Fruit fly (Drosophila melanogaster): ENCODE results near the gene CG17162.

DNA sequence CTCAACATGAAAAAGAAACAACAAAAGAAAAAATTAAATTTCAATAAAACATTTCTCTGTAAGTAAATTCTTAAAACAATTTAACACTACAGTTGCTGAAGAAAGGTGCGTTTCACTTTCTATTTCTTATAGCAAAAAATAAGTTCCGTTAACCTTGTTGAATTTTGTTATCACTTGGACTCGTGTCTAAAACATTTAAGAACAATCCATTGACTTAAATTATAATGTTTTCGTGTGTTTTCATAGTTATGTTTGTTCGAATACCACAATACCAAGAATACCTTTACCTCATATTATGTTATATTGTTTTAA is 239 bp upstream of the CG17162 start:
- TF ChIP-seq CG11902 (GFP tag; optimal IDR thresholded peaks at IDR 0.05) (no peak), CG4318 (GFP tag; optimal IDR thresholded peaks at IDR 0.05) (no peak), CG3032 (tag; optimal IDR thresholded peaks at IDR 0.05) (no peak), CG6163 (GFP tag; IDR thresholded peaks at IDR 0.05) (no peak), Ets96B (tag; optimal IDR thresholded peaks at IDR 0.05) (no peak)
